Fruit fly (Drosophila melanogaster): ENCODE data around the gene Cip4.

- TF ChIP-seq h (optimal IDR thresholded peaks at IDR 0.05) (no peak), Sin3A (optimal IDR thresholded peaks at IDR 0.05) (no peak), psq (optimal IDR thresholded peaks at IDR 0.05) (no peak)
Measured at dm6 chr3L:4378895-4379294, 15.0 kb upstream of the Cip4 start.

Data from Kc167 (cell line).